Worm (Caenorhabditis elegans): ENCODE measurements around the gene Y47D3A.14.

Gene Y47D3A.14

DNA sequence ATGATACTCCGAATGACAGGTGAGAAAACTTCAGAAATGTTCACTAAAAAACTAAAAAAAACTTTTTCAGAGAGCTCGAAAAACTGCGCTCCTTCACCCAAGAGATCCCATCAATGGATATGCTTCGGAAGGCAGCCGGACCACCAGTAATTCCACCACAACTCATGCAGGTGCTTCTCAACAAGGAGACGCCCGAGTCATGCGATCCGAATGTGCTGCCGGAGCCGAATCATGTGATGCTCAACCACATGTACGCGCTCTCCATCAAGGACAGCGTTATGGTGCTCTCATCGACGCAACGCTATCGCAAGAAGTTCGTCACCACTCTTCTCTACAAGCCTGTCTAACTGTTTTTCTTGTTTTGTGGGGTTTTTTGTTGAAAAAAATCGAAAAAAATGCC lies 1.1 kb upstream of the Y47D3A.14 start:
- TF ChIP-seq hlh-30 (tag; optimal IDR thresholded peaks at IDR 0.05; ENCODE audit: insufficient read depth): peak; percentile 21
- no peak for TF ChIP-seq tbx-7 (tag; optimal IDR thresholded peaks at IDR 0.05)

DNA sequence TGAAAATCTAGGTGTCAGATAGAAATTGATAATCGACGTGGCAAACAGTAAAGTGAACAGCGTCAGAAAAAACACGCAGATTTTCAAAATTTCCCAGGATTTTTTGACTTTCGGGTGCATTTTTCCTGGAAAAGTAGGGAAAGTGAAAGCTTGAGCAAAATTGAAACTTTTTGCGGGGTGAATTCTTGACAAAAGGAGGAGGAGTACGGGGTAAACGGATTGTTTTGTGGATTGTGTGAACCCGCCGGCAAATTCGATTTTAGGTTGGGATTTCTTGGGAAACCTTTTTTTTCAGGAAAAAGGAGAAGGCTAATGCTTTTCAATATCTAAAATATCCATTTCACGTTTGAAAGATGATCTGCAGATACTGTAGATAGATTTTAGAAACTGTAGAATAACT lies 1.9 kb downstream of the Y47D3A.14 start, which contains the start of gene Y47D3A.34:
Y47D3A.34 (minus strand) TSS at position 120 of the 400 bp plus-strand sequence.
- TF ChIP-seq unc-42 (tag; optimal IDR thresholded peaks at IDR 0.05) (peak; percentile 39), ref-2 (tag; optimal IDR thresholded peaks at IDR 0.05) (no peak)

DNA sequence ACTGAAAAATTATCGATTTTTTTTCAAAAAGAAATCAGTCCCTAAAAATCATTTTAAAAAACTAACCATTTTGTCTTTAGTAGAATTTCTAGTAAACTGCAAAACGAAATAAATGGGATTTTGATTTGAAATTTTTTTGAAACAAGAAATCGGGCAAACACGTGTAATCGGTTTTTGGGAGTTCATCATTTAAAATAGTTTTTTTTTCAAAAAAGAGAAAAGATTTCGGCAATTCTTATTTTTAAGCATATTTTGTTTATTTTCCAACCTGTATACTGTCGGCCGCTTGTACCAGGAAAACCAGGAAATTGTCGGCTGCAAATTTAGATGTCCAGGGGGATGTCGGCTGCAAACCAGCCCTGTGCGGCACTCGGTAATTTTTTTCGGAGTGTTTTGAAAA lies 4.7 kb downstream of the Y47D3A.14 start, which contains the start of gene elo-8:
elo-8 (minus strand) TSS at position 101 of the 400 bp plus-strand sequence.
- TF ChIP-seq ceh-18 (tag; optimal IDR thresholded peaks at IDR 0.05) (no peak), ceh-31 (tag; optimal IDR thresholded peaks at IDR 0.05) (no peak), hlh-8 (tag; optimal IDR thresholded peaks at IDR 0.05) (no peak), ceh-6 (GFP tag; optimal IDR thresholded peaks at IDR 0.05) (no peak), ceh-30 (tag; optimal IDR thresholded peaks at IDR 0.05) (no peak), hlh-6 (tag; optimal IDR thresholded peaks at IDR 0.05) (no peak), ceh-45 (GFP tag; IDR thresholded peaks at IDR 0.05) (no peak), Y22D7AL.16 (tag; optimal IDR thresholded peaks at IDR 0.05) (no peak), ref-2 (tag; optimal IDR thresholded peaks at IDR 0.05) (no peak), zip-5 (tag; optimal IDR thresholded peaks at IDR 0.05) (no peak), unc-42 (tag; optimal IDR thresholded peaks at IDR 0.05) (no peak), ceh-9 (tag; optimal IDR thresholded peaks at IDR 0.05) (no peak)

DNA sequence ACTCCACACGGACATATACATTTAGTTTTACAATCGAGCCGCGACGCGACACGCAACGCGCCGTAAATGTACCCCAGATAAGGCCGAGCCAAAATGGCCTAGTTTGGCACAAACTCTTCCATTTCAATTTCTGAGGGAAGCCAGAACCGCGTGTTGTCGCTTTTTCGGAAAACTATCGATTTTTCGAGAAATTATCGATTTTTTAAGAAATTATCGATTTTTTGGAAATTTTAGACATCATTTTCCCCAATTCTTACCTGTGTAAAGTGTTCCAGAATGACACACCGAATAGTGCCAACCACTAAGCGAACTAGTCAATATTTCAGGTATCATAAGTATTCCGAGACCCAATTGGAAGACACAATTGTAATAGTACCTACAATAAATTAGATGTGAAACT lies 5.3 kb downstream of the Y47D3A.14 start:
- no peak for TF ChIP-seq Y22D7AL.16 (tag; optimal IDR thresholded peaks at IDR 0.05)
- no peak for TF ChIP-seq ceh-30 (tag; optimal IDR thresholded peaks at IDR 0.05)
- TF ChIP-seq elt-2 (tag; optimal IDR thresholded peaks at IDR 0.05): no peak
- TF ChIP-seq eyg-1 (tag; optimal IDR thresholded peaks at IDR 0.05): no peak
- no peak for TF ChIP-seq sox-2 (GFP tag; IDR thresholded peaks at IDR 0.05)
- no peak for TF ChIP-seq gmeb-2 (tag; optimal IDR thresholded peaks at IDR 0.05)
- TF ChIP-seq elt-4 (tag; optimal IDR thresholded peaks at IDR 0.05): no peak
- no peak for TF ChIP-seq hlh-6 (tag; optimal IDR thresholded peaks at IDR 0.05)
- TF ChIP-seq pros-1 (tag; optimal IDR thresholded peaks at IDR 0.05): no peak
- TF ChIP-seq tbx-7 (tag; optimal IDR thresholded peaks at IDR 0.05): no peak
- TF ChIP-seq ceh-34 (tag; optimal IDR thresholded peaks at IDR 0.05): no peak

DNA sequence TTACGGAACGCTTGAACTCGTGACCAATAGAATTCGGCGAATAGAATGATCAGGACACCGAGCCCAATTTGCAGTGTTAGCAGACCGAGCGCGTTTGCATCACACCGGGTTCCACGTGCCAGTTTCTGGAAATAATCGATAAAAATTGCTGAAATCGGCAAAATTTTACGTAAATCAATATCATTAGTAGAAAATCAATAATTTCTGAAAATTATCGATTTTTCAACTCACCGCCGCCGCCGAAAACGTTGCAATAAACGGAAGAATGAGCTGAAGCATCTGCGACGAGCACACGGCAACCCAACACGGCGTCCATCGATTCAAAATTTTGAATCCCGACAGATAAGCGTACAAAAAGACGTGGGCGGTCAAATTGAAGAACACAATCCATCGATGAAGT lies 6.1 kb downstream of the Y47D3A.14 start:
- no peak for TF ChIP-seq sdc-2 (tag; optimal IDR thresholded peaks at IDR 0.05)
- TF ChIP-seq hlh-15 (tag; optimal IDR thresholded peaks at IDR 0.05): no peak
- no peak for TF ChIP-seq pros-1 (tag; optimal IDR thresholded peaks at IDR 0.05)
- TF ChIP-seq ztf-16 (tag; optimal IDR thresholded peaks at IDR 0.05): no peak
- no peak for TF ChIP-seq ceh-30 (tag; optimal IDR thresholded peaks at IDR 0.05)
- TF ChIP-seq dve-1 (tag; optimal IDR thresholded peaks at IDR 0.05): no peak
- no peak for TF ChIP-seq hlh-30 (tag; optimal IDR thresholded peaks at IDR 0.05; ENCODE audit: insufficient read depth)
- no peak for TF ChIP-seq ceh-9 (tag; optimal IDR thresholded peaks at IDR 0.05)
- TF ChIP-seq ceh-31 (tag; optimal IDR thresholded peaks at IDR 0.05): no peak

DNA sequence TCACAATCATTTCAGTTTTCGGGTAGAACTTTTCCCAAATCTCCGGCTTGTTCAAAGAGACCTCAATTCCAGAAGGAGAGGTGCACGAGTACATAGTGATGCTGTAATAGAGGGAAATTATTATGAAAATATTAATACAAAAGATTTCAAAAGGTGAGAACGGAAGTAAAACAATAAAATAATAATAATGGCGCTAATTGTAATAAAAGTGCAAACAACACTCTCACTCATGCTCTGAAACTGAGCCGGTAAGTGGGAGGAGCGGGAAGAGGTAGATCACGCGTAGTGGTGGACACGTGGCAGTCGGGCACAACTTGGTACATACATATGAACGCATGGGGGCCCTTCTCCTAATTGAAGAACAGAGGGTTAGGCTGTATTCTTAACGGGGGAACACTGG lies 9.6 kb downstream of the Y47D3A.14 start, which contains the start of gene tbx-37:
tbx-37 (minus strand) TSS at position 101 of the 400 bp plus-strand sequence.
- no peak for TF ChIP-seq tbx-7 (tag; optimal IDR thresholded peaks at IDR 0.05)
- TF ChIP-seq elt-4 (tag; optimal IDR thresholded peaks at IDR 0.05): no peak
- TF ChIP-seq unc-55 (GFP tag; optimal IDR thresholded peaks at IDR 0.05): no peak
- TF ChIP-seq K02D7.2 (tag; optimal IDR thresholded peaks at IDR 0.05): no peak
- TF ChIP-seq tbx-2 (tag; optimal IDR thresholded peaks at IDR 0.05): no peak
- no peak for TF ChIP-seq ceh-2 (tag; optimal IDR thresholded peaks at IDR 0.05)
- TF ChIP-seq elt-2 (tag; optimal IDR thresholded peaks at IDR 0.05): no peak
- TF ChIP-seq pat-9 (tag; optimal IDR thresholded peaks at IDR 0.05): no peak
- no peak for TF ChIP-seq ceh-30 (tag; optimal IDR thresholded peaks at IDR 0.05)
- TF ChIP-seq fax-1 (tag; optimal IDR thresholded peaks at IDR 0.05): no peak
- TF ChIP-seq che-1 (tag; optimal IDR thresholded peaks at IDR 0.05): no peak
- TF ChIP-seq C38D4.7 (GFP tag; optimal IDR thresholded peaks at IDR 0.05): no peak
- TF ChIP-seq ahr-1 (tag; optimal IDR thresholded peaks at IDR 0.05): no peak
- no peak for TF ChIP-seq npax-4 (tag; optimal IDR thresholded peaks at IDR 0.05)
- no peak for TF ChIP-seq ref-2 (tag; optimal IDR thresholded peaks at IDR 0.05)
- TF ChIP-seq nhr-232 (tag; optimal IDR thresholded peaks at IDR 0.05): no peak
- no peak for TF ChIP-seq nhr-11 (tag; optimal IDR thresholded peaks at IDR 0.05)
- no peak for TF ChIP-seq fkh-10 (GFP tag; optimal IDR thresholded peaks at IDR 0.05)
